Fruit fly (Drosophila melanogaster) whole organism, embryonic: ENCODE results near the gene CG31793.

Experiments used
- Ada2b ChIP-seq: fragments of 200-800 bp; sonication (Bioruptor generic); IDR thresholded peaks from 2 replicates; pipeline ENCODE4 v1.3.6; 2022; ENCODE audit warnings: missing biosample characterization, missing genetic modification characterization
- Aef1 ChIP-seq: fragments of 200-800 bp; sonication (Bioruptor generic); IDR thresholded peaks from 3 replicates; pipeline ENCODE4 v1.3.6; 2022; ENCODE audit warnings: missing biosample characterization, missing genetic modification characterization
- Atf6 ChIP-seq: fragments of 200-800 bp; sonication (Bioruptor generic); IDR thresholded peaks from 2 replicates; pipeline ENCODE4 v1.3.6; 2022; ENCODE audit warnings: missing biosample characterization, missing genetic modification characterization
- BtbVII ChIP-seq: fragments of 200-800 bp; sonication (Bioruptor generic); optimal IDR thresholded peaks from 3 replicates; lab custom pipeline; 2017; ENCODE audit warnings: missing biosample characterization, mild to moderate bottlenecking, missing genetic modification characterization
- CG10462 ChIP-seq: fragments of 200-800 bp; sonication (Bioruptor generic); optimal IDR thresholded peaks from 2 replicates; lab custom pipeline; 2016; ENCODE audit warnings: missing biosample characterization, missing genetic modification characterization
- CG12219 ChIP-seq: fragments of 200-800 bp; sonication (Bioruptor generic); optimal IDR thresholded peaks from 3 replicates; lab custom pipeline; 2018; ENCODE audit warnings: missing biosample characterization, mild to moderate bottlenecking, missing genetic modification characterization
- CG13296 ChIP-seq: fragments of 200-800 bp; sonication (Bioruptor generic); optimal IDR thresholded peaks from 3 replicates; lab custom pipeline; 2018; ENCODE audit warnings: missing biosample characterization, mild to moderate bottlenecking, missing genetic modification characterization
- CG14014 ChIP-seq: fragments of 200-800 bp; sonication (Bioruptor generic); IDR thresholded peaks from 2 replicates; pipeline ENCODE4 v1.3.6; 2022; ENCODE audit warnings: missing biosample characterization, missing genetic modification characterization
- CG16813 ChIP-seq: fragments of 200-800 bp; sonication (Bioruptor generic); IDR thresholded peaks from 3 replicates; pipeline ENCODE4 v1.3.6; 2022; ENCODE audit warnings: missing biosample characterization, missing genetic modification characterization; ENCODE audit not compliant: partially characterized antibody
- CG16863 ChIP-seq: fragments of 200-800 bp; sonication (Bioruptor generic); optimal IDR thresholded peaks from 3 replicates; lab custom pipeline; 2016; ENCODE audit warnings: missing biosample characterization, missing genetic modification characterization
- CG18262 ChIP-seq: fragments of 200-800 bp; optimal IDR thresholded peaks from 3 replicates; lab custom pipeline; 2019; ENCODE audit warnings: missing biosample characterization, mild to moderate bottlenecking, missing genetic modification characterization, moderate library complexity
- CG18476 ChIP-seq: fragments of 200-800 bp; sonication (Bioruptor generic); optimal IDR thresholded peaks from 2 replicates; lab custom pipeline; 2016; ENCODE audit warnings: missing biosample characterization, mild to moderate bottlenecking, missing genetic modification characterization
- CG2202 ChIP-seq: fragments of 200-800 bp; sonication (Bioruptor generic); optimal IDR thresholded peaks from 2 replicates; lab custom pipeline; 2018; ENCODE audit warnings: missing biosample characterization, mild to moderate bottlenecking, missing genetic modification characterization
- CG31365 ChIP-seq: fragments of 200-800 bp; sonication (Bioruptor generic); optimal IDR thresholded peaks from 2 replicates; lab custom pipeline; 2018; ENCODE audit warnings: missing biosample characterization, mild to moderate bottlenecking, missing genetic modification characterization
- CG33557 ChIP-seq: fragments of 200-800 bp; sonication (Bioruptor generic); optimal IDR thresholded peaks from 2 replicates; lab custom pipeline; 2019; ENCODE audit warnings: missing biosample characterization, mild to moderate bottlenecking, missing genetic modification characterization, moderate library complexity
- CG3847 ChIP-seq: fragments of 200-800 bp; sonication (Bioruptor generic); IDR thresholded peaks from 2 replicates; pipeline ENCODE4 v1.3.6; 2022; ENCODE audit warnings: missing biosample characterization, missing genetic modification characterization
- CG4282 ChIP-seq: fragments of 200-800 bp; sonication (Bioruptor generic); optimal IDR thresholded peaks from 2 replicates; lab custom pipeline; 2016; ENCODE audit warnings: missing biosample characterization, missing genetic modification characterization
- CG7839 ChIP-seq: fragments of 200-800 bp; sonication (Bioruptor generic); optimal IDR thresholded peaks from 3 replicates; lab custom pipeline; 2018; ENCODE audit warnings: missing biosample characterization, mild to moderate bottlenecking, missing genetic modification characterization, moderate library complexity
- Dad ChIP-seq: fragments of 200-800 bp; sonication (Bioruptor generic); optimal IDR thresholded peaks from 3 replicates; lab custom pipeline; 2016; ENCODE audit warnings: missing biosample characterization, missing genetic modification characterization
- Dbx ChIP-seq: fragments of 200-800 bp; sonication (Bioruptor generic); IDR thresholded peaks from 3 replicates; pipeline ENCODE4 v1.3.6; 2022; ENCODE audit warnings: missing biosample characterization, missing genetic modification characterization
- Drgx ChIP-seq: fragments of 200-800 bp; sonication (Bioruptor generic); IDR thresholded peaks from 2 replicates; pipeline ENCODE4 v1.3.6; 2022; ENCODE audit warnings: missing biosample characterization, missing genetic modification characterization
- GATAe ChIP-seq: fragments of 200-800 bp; sonication (Bioruptor generic); conservative IDR thresholded peaks from 2 replicates; pipeline ENCODE4 v1.3.6; 2022; ENCODE audit warnings: missing biosample characterization, missing genetic modification characterization
- Hr3 ChIP-seq: fragments of 200-800 bp; sonication (Bioruptor generic); optimal IDR thresholded peaks from 3 replicates; lab custom pipeline; 2016; ENCODE audit warnings: missing biosample characterization, missing genetic modification characterization
- MTF-1 ChIP-seq: fragments of 200-800 bp; sonication (Bioruptor generic); optimal IDR thresholded peaks from 2 replicates; lab custom pipeline; 2018; ENCODE audit warnings: missing biosample characterization, mild to moderate bottlenecking, missing genetic modification characterization, borderline replicate concordance
- NC2α ChIP-seq: fragments of 200-800 bp; sonication (Bioruptor generic); optimal IDR thresholded peaks from 2 replicates; lab custom pipeline; 2016; ENCODE audit warnings: missing biosample characterization, missing genetic modification characterization
- Nf-YA ChIP-seq: fragments of 200-800 bp; sonication (Bioruptor generic); IDR thresholded peaks from 2 replicates; pipeline ENCODE4 v1.3.6; 2022; ENCODE audit warnings: missing biosample characterization, missing genetic modification characterization
- Sin3A ChIP-seq: fragments of >200 bp; optimal IDR thresholded peaks from 2 replicates; lab custom pipeline; 2018
- Sox102F ChIP-seq: fragments of 200-800 bp; sonication (Bioruptor generic); optimal IDR thresholded peaks from 2 replicates; lab custom pipeline; 2018; ENCODE audit warnings: missing biosample characterization, mild to moderate bottlenecking, missing genetic modification characterization, moderate library complexity
- Usf ChIP-seq: fragments of 200-800 bp; sonication (Bioruptor generic); optimal IDR thresholded peaks from 2 replicates; lab custom pipeline; 2017; ENCODE audit warnings: missing genotype, missing biosample characterization, missing genetic modification characterization
- ara ChIP-seq: fragments of 200-800 bp; sonication (Bioruptor generic); IDR thresholded peaks from 2 replicates; pipeline ENCODE4 v1.3.6; 2022; ENCODE audit warnings: missing biosample characterization, missing genetic modification characterization
- ash1 ChIP-seq: fragments of 200-800 bp; sonication (Bioruptor generic); optimal IDR thresholded peaks from 2 replicates; lab custom pipeline; 2018; ENCODE audit warnings: missing biosample characterization, mild to moderate bottlenecking, missing genetic modification characterization
- ato ChIP-seq: fragments of 200-800 bp; sonication (Bioruptor generic); IDR thresholded peaks from 2 replicates; pipeline ENCODE4 v1.3.6; 2022; ENCODE audit warnings: missing biosample characterization, missing genetic modification characterization; ENCODE audit not compliant: partially characterized antibody
- chinmo ChIP-seq: fragments of 200-800 bp; sonication (Bioruptor generic); IDR thresholded peaks from 4 replicates; pipeline ENCODE4 v1.3.6; 2022; ENCODE audit warnings: missing biosample characterization, missing genetic modification characterization; ENCODE audit not compliant: partially characterized antibody
- danr ChIP-seq: fragments of 200-800 bp; sonication (Bioruptor generic); IDR thresholded peaks from 2 replicates; pipeline ENCODE4 v1.3.6; 2022; ENCODE audit warnings: missing biosample characterization, missing genetic modification characterization
- dmrt11E ChIP-seq: fragments of 200-800 bp; sonication (Bioruptor generic); optimal IDR thresholded peaks from 3 replicates; lab custom pipeline; 2018; ENCODE audit warnings: missing biosample characterization, mild to moderate bottlenecking, missing genetic modification characterization, moderate library complexity
- ems ChIP-seq: fragments of 200-800 bp; sonication (Bioruptor generic); optimal IDR thresholded peaks from 3 replicates; lab custom pipeline; 2016; ENCODE audit warnings: missing biosample characterization, missing genetic modification characterization
- ewg ChIP-seq: fragments of 200-800 bp; sonication (Bioruptor generic); optimal IDR thresholded peaks from 3 replicates; lab custom pipeline; 2017; ENCODE audit warnings: mild to moderate bottlenecking, missing biosample characterization, missing genetic modification reagents, missing genetic modification characterization
- fd3F ChIP-seq: fragments of 200-800 bp; sonication (Bioruptor generic); optimal IDR thresholded peaks from 2 replicates; lab custom pipeline; 2018; ENCODE audit warnings: missing biosample characterization, mild to moderate bottlenecking, missing genetic modification characterization, moderate library complexity
- gfzf ChIP-seq: fragments of 200-800 bp; sonication (Bioruptor generic); optimal IDR thresholded peaks from 2 replicates; lab custom pipeline; 2016; ENCODE audit warnings: missing biosample characterization, mild to moderate bottlenecking, missing genetic modification characterization, moderate library complexity
- hb ChIP-seq: fragments of 200-800 bp; sonication (Bioruptor generic); IDR thresholded peaks from 3 replicates; pipeline ENCODE4 v1.3.6; 2022; ENCODE audit warnings: missing biosample characterization, missing genetic modification characterization; ENCODE audit not compliant: partially characterized antibody
- insv ChIP-seq, 2 experiments: fragments of 200-800 bp; sonication (Bioruptor generic); optimal IDR thresholded peaks; 3 replicates each; lab custom pipeline; 2016 to 2018; ENCODE audit warnings: missing biosample characterization in 2 of 2, missing genetic modification characterization in 2 of 2
- lbe ChIP-seq: fragments of 200-800 bp; sonication (Bioruptor generic); optimal IDR thresholded peaks from 2 replicates; lab custom pipeline; 2016; ENCODE audit warnings: missing biosample characterization, mild to moderate bottlenecking, missing genetic modification characterization
- lmd ChIP-seq: fragments of 200-800 bp; sonication (Bioruptor generic); IDR thresholded peaks from 2 replicates; pipeline ENCODE4 v1.3.6; 2022; ENCODE audit warnings: missing biosample characterization, missing genetic modification characterization
- maf-S ChIP-seq: fragments of 200-800 bp; sonication (Bioruptor generic); optimal IDR thresholded peaks from 2 replicates; lab custom pipeline; 2016; ENCODE audit warnings: missing biosample characterization, missing genetic modification characterization
- pan ChIP-seq, 4 experiments: fragments of >200 bp in 3 of 4; fragments of 200-800 bp in 1 of 4; sonication (Bioruptor generic) in 1 of 4; optimal IDR thresholded peaks in 3 of 4; IDR thresholded peaks in 1 of 4; 2 replicates each; pipeline versions ENCODE4 v1.3.6 to Lab custom; 2017 to 2022; ENCODE audit warnings: missing biosample characterization in 2 of 4, missing genetic modification characterization in 2 of 4, mixed read lengths in 1 of 4
- psq ChIP-seq: fragments of 200-800 bp; sonication (Bioruptor generic); optimal IDR thresholded peaks from 2 replicates; lab custom pipeline; 2017; ENCODE audit warnings: missing biosample characterization, missing genetic modification characterization
- scrt ChIP-seq: fragments of 200-800 bp; sonication (Bioruptor generic); optimal IDR thresholded peaks from 2 replicates; lab custom pipeline; 2018; ENCODE audit warnings: missing biosample characterization, mild to moderate bottlenecking, missing genetic modification characterization, moderate library complexity
- stc ChIP-seq: fragments of 200-800 bp; sonication (Bioruptor generic); IDR thresholded peaks from 2 replicates; pipeline ENCODE4 v1.3.6; 2022; ENCODE audit warnings: missing biosample characterization, missing genetic modification characterization

The CG31793 gene

DNA sequence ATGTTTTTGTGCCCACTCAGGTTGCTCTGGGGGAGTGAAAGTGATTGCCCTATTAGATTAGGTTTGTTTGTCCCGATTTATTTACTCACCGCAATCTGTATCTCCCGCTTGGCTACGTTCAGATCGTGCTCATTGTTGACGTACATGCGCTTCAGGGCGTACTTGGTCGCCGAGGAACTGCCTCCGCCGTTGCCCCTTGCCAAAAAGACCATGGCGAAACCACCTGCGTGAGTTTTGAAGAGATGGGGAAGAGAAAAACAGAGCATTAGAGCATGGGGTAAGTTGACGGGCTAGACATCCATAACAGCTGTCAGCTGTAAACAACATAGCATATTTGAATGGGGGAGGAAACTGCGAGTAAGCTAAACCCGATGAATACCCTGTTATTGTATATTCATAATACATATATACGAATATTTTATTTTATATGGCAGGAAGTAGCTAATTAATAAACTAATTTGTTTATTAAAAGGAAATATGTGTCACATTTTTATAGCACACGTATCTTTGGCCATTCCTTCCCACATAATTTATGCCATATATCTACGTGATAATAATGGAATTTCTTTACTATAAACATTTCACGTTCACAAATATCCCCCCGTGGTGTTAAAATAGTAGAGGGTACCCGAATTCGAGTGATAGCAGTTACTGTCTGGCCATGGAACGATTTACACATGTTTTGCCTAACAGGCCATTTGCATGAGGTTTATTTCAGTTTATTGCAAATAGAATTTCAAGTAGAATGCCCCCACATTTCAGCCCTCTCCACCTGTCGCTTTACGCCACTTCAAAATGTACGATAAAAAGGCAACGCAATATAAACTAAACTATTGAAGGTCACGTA is 37.6 kb upstream of the CG31793 start (continued):
- no peak for TF ChIP-seq Nf-YA (GFP tag; lab: Robert Waterston, UW)
- TF ChIP-seq CG33557 (GFP tag; lab: Kevin White, UChicago) = no peak
- peak; percentile 49 for TF ChIP-seq CG7839 (tag; lab: Kevin White, UChicago)
- TF ChIP-seq Dad (GFP tag; lab: Kevin White, UChicago) = no peak
- no peak for TF ChIP-seq CG16863
- TF ChIP-seq fd3F = peak; percentile 43
- peak; percentile 15 for TF ChIP-seq Sox102F (GFP tag; lab: Kevin White, UChicago)
- no peak for TF ChIP-seq gfzf
- no peak for TF ChIP-seq ems (GFP tag; lab: Kevin White, UChicago)
- TF ChIP-seq CG10462 (GFP tag; lab: Kevin White, UChicago) = no peak
- no peak for TF ChIP-seq CG18262
- TF ChIP-seq ara (GFP tag; lab: Robert Waterston, UW) = 0 out of 2 replicates have a peak, but pooled peaks have one; percentile 25
- TF ChIP-seq Drgx = no peak
- TF ChIP-seq scrt = peak; percentile 46
- no peak for TF ChIP-seq CG4282 (GFP tag; lab: Kevin White, UChicago)
- TF ChIP-seq Usf = no peak
- no peak for TF ChIP-seq ash1
- no peak for TF ChIP-seq psq (GFP tag; lab: Kevin White, UChicago)
- no peak for TF ChIP-seq Hr3 (GFP tag; lab: Kevin White, UChicago)
- no peak for TF ChIP-seq MTF-1
- TF ChIP-seq danr = no peak
- TF ChIP-seq CG16813 = no peak
- TF ChIP-seq BtbVII (GFP tag; lab: Kevin White, UChicago) = peak; percentile 51
- TF ChIP-seq chinmo = peak; percentile 74; the same call in 1 of the 4 replicates
- TF ChIP-seq CG14014 (GFP tag; lab: Robert Waterston, UW) = peak; percentile 25
- TF ChIP-seq hb (GFP tag; lab: Robert Waterston, UW) = no peak
- TF ChIP-seq Aef1 (GFP tag; lab: Robert Waterston, UW) = peak; percentile 9; the same call in 1 of the 3 replicates
- TF ChIP-seq CG13296 = peak; percentile 34
- no peak for TF ChIP-seq NC2α
- 0 out of 3 replicates have a peak, but pooled peaks have one; percentile 37 for TF ChIP-seq Dbx (GFP tag; lab: Robert Waterston, UW)
- peak; percentile 58 for TF ChIP-seq lmd (GFP tag; lab: Robert Waterston, UW)
- TF ChIP-seq CG2202 (tag; lab: Kevin White, UChicago) = no peak
- peak; percentile 16 for TF ChIP-seq dmrt11E
- peak; percentile 41 for TF ChIP-seq CG3847
- no peak for TF ChIP-seq maf-S (GFP tag; lab: Kevin White, UChicago)
- TF ChIP-seq CG18476 (GFP tag; lab: Kevin White, UChicago) = no peak
- no peak for TF ChIP-seq insv (GFP tag; optimal IDR thresholded peaks at IDR 0.05; lab: Kevin White, UChicago)
- TF ChIP-seq GATAe (GFP tag; lab: Robert Waterston, UW) = no peak
- TF ChIP-seq stc = no peak
- no peak for TF ChIP-seq Sin3A (lab: Kevin White, UChicago)
- peak; percentile 57; the same call in 1 of the 2 replicates for TF ChIP-seq Atf6 (GFP tag; lab: Robert Waterston, UW)
- peak; percentile 7 for TF ChIP-seq ewg
- no peak for TF ChIP-seq ato (GFP tag; lab: Robert Waterston, UW)
- no peak for TF ChIP-seq CG31365
- peak; percentile 14 for TF ChIP-seq CG12219
- TF ChIP-seq pan (optimal IDR thresholded peaks at IDR 0.05; lab: Kevin White, UChicago) = peak in 1 of 2 experiments; percentile 16
- peak in 1 of 2 experiments; percentile 10 for TF ChIP-seq pan (GFP tag; optimal IDR thresholded peaks at IDR 0.05 in 1 of 2, IDR thresholded peaks at IDR 0.05 in 1 of 2)
- peak; percentile 18; the same call in 1 of the 2 replicates for TF ChIP-seq Ada2b (GFP tag; lab: Robert Waterston, UW)
- TF ChIP-seq lbe (GFP tag; lab: Kevin White, UChicago) = no peak
